Worm (Caenorhabditis elegans) whole organism, late embryonic: ENCODE data around the gene Y49E10.25.

Source experiments
- T23F11.4 ChIP-seq: fragments of 200-800 bp; sonication (Bioruptor generic); optimal IDR thresholded peaks from 2 replicates; lab custom pipeline; 2018; ENCODE audit warnings: mild to moderate bottlenecking, missing genetic modification characterization, missing compliant biosample characterization
- ceh-22 ChIP-seq: sonication (generic microtip); optimal IDR thresholded peaks from 2 replicates; lab custom pipeline; 2017; ENCODE audit warnings: missing biosample characterization, missing genetic modification characterization
- dmd-4 ChIP-seq: sonication (generic microtip); optimal IDR thresholded peaks from 2 replicates; lab custom pipeline; 2016; ENCODE audit warnings: borderline replicate concordance, missing genetic modification characterization, missing compliant biosample characterization
- ets-4 ChIP-seq: sonication (generic microtip); optimal IDR thresholded peaks from 2 replicates; lab custom pipeline; 2016; ENCODE audit warnings: missing genetic modification characterization, missing compliant biosample characterization
- npax-4 ChIP-seq: sonication (generic microtip); optimal IDR thresholded peaks from 2 replicates; lab custom pipeline; 2016; ENCODE audit warnings: missing genetic modification characterization, missing compliant biosample characterization
- pha-4 ChIP-seq: fragments of 150-350 bp; optimal IDR thresholded peaks from 2 replicates; lab custom pipeline; 2018; ENCODE audit warnings: missing biosample characterization, missing genetic modification reagents, missing genetic modification characterization
- tbx-2 ChIP-seq: sonication (generic microtip); optimal IDR thresholded peaks from 2 replicates; lab custom pipeline; 2016; ENCODE audit warnings: missing genetic modification characterization, missing compliant biosample characterization
- ttx-3 ChIP-seq: sonication (generic microtip); optimal IDR thresholded peaks from 2 replicates; lab custom pipeline; 2016; ENCODE audit warnings: missing genetic modification reagents, missing genetic modification characterization, missing compliant biosample characterization
- ztf-16 ChIP-seq: sonication (generic microtip); optimal IDR thresholded peaks from 2 replicates; lab custom pipeline; 2017; ENCODE audit warnings: missing genetic modification characterization, missing compliant biosample characterization

ce11 chrIII:12469800-12470199 lies 22.1 kb downstream of the Y49E10.25 start:
- TF ChIP-seq ceh-22 (tag; lab: Kevin White, UChicago): no peak
- TF ChIP-seq ztf-16 (tag; lab: Kevin White, UChicago): no peak
- no peak for TF ChIP-seq pha-4
- TF ChIP-seq ets-4 (tag; lab: Kevin White, UChicago): no peak
- TF ChIP-seq T23F11.4: no peak
- TF ChIP-seq ttx-3: no peak
- no peak for TF ChIP-seq tbx-2
- TF ChIP-seq dmd-4: no peak
- TF ChIP-seq npax-4 (tag; lab: Kevin White, UChicago): no peak
